Fruit fly (Drosophila melanogaster) whole organism, prepupa: ENCODE data around the gene CG33306.

Experiments
- Blimp-1 ChIP-seq: fragments of 200-800 bp; sonication (Bioruptor generic); optimal IDR thresholded peaks from 3 replicates; lab custom pipeline; 2017; ENCODE audit warnings: missing biosample characterization, missing genetic modification characterization, mild to moderate bottlenecking, moderate library complexity, missing genetic modification reagents
- CG10669 ChIP-seq: fragments of 200-800 bp; sonication (Bioruptor generic); optimal IDR thresholded peaks from 3 replicates; lab custom pipeline; 2018; ENCODE audit warnings: missing biosample characterization, mild to moderate bottlenecking, missing genetic modification characterization, moderate library complexity
- CG11902 ChIP-seq: fragments of 200-800 bp; sonication (Bioruptor generic); optimal IDR thresholded peaks from 3 replicates; lab custom pipeline; 2016; ENCODE audit warnings: missing biosample characterization, missing genetic modification characterization
- CG16779 ChIP-seq: fragments of 200-800 bp; sonication (Bioruptor generic); optimal IDR thresholded peaks from 3 replicates; lab custom pipeline; 2017; ENCODE audit warnings: missing biosample characterization, mild to moderate bottlenecking, missing genetic modification characterization
- CG31627 ChIP-seq: fragments of 200-800 bp; sonication (Bioruptor generic); optimal IDR thresholded peaks from 3 replicates; lab custom pipeline; 2016; ENCODE audit warnings: missing biosample characterization, missing genetic modification characterization
- CG32006 ChIP-seq: fragments of 200-800 bp; sonication (Bioruptor generic); optimal IDR thresholded peaks from 3 replicates; lab custom pipeline; 2017; ENCODE audit warnings: missing biosample characterization, mild to moderate bottlenecking, missing genetic modification characterization
- CG6163 ChIP-seq: fragments of 200-800 bp; sonication (Bioruptor generic); IDR thresholded peaks from 3 replicates; pipeline ENCODE4 v1.3.6; 2022; ENCODE audit warnings: missing biosample characterization, missing genetic modification characterization
- CG6276 ChIP-seq: fragments of 200-800 bp; sonication (Bioruptor generic); optimal IDR thresholded peaks from 2 replicates; lab custom pipeline; 2017; ENCODE audit warnings: missing biosample characterization, mild to moderate bottlenecking, missing genetic modification characterization
- CG6808 ChIP-seq: fragments of 200-800 bp; sonication (Bioruptor generic); optimal IDR thresholded peaks from 3 replicates; lab custom pipeline; 2017; ENCODE audit warnings: missing biosample characterization, missing genetic modification characterization, mild to moderate bottlenecking, moderate library complexity, missing genetic modification reagents
- CG6854 ChIP-seq: fragments of 200-800 bp; sonication (Bioruptor generic); optimal IDR thresholded peaks from 2 replicates; lab custom pipeline; 2017; ENCODE audit warnings: missing biosample characterization, mild to moderate bottlenecking, missing genetic modification characterization
- CG8319 ChIP-seq: fragments of 200-800 bp; sonication (Bioruptor generic); optimal IDR thresholded peaks from 3 replicates; lab custom pipeline; 2016; ENCODE audit warnings: missing biosample characterization, missing genetic modification characterization
- Eip78C ChIP-seq: fragments of 200-800 bp; sonication (Bioruptor generic); peaks from one replicate; lab custom pipeline; 2016; ENCODE audit warnings: missing biosample characterization, missing genetic modification characterization
- Ets21C ChIP-seq: fragments of 200-800 bp; sonication (Bioruptor generic); optimal IDR thresholded peaks from 3 replicates; lab custom pipeline; 2016; ENCODE audit warnings: missing biosample characterization, missing genetic modification characterization
- Hr38 ChIP-seq: sonication (Bioruptor generic); optimal IDR thresholded peaks from 2 replicates; lab custom pipeline; 2016; ENCODE audit warnings: missing biosample characterization, missing genetic modification characterization
- Smox ChIP-seq: fragments of 200-800 bp; sonication (Bioruptor generic); optimal IDR thresholded peaks from 3 replicates; lab custom pipeline; 2016; ENCODE audit warnings: missing biosample characterization, missing genetic modification characterization
- Sox102F ChIP-seq: fragments of 200-800 bp; sonication (Bioruptor generic); optimal IDR thresholded peaks from 2 replicates; lab custom pipeline; 2016; ENCODE audit warnings: missing biosample characterization, mild to moderate bottlenecking, missing genetic modification characterization
- cyc ChIP-seq: fragments of 200-800 bp; sonication (Bioruptor generic); optimal IDR thresholded peaks from 3 replicates; lab custom pipeline; 2016; ENCODE audit warnings: missing biosample characterization, missing genetic modification characterization
- eg ChIP-seq: fragments of 200-800 bp; sonication (Bioruptor generic); IDR thresholded peaks from 3 replicates; pipeline ENCODE4 v1.3.6; 2022; ENCODE audit warnings: missing biosample characterization, missing genetic modification characterization
- esn ChIP-seq: fragments of 200-800 bp; sonication (Bioruptor generic); optimal IDR thresholded peaks from 2 replicates; lab custom pipeline; 2016; ENCODE audit warnings: missing biosample characterization, mild to moderate bottlenecking, missing genetic modification characterization, moderate library complexity
- fd85E ChIP-seq: fragments of 200-800 bp; sonication (Bioruptor generic); optimal IDR thresholded peaks from 3 replicates; lab custom pipeline; 2016; ENCODE audit warnings: missing biosample characterization, missing genetic modification characterization
- fkh ChIP-seq: fragments of 200-800 bp; sonication (Bioruptor generic); optimal IDR thresholded peaks from 3 replicates; lab custom pipeline; 2017; ENCODE audit warnings: missing biosample characterization, mild to moderate bottlenecking, missing genetic modification characterization, moderate library complexity
- net ChIP-seq: fragments of 200-800 bp; sonication (Bioruptor generic); optimal IDR thresholded peaks from 3 replicates; lab custom pipeline; 2016; ENCODE audit warnings: missing biosample characterization, missing genetic modification characterization
- salr ChIP-seq, 2 experiments: fragments of 200-800 bp; sonication (Bioruptor generic); optimal IDR thresholded peaks; 3 replicates each; lab custom pipeline; 2016 to 2018; ENCODE audit warnings: missing biosample characterization in 2 of 2, missing genetic modification characterization in 2 of 2, mild to moderate bottlenecking in 1 of 2
- ss ChIP-seq, 2 experiments: fragments of 200-800 bp; sonication (Bioruptor generic); optimal IDR thresholded peaks; 2 replicates in 1 of 2; 3 replicates in 1 of 2; lab custom pipeline; 2017 to 2018; ENCODE audit warnings: mild to moderate bottlenecking in 2 of 2, missing biosample characterization in 2 of 2, missing genetic modification characterization in 2 of 2, moderate library complexity in 1 of 2
- svp ChIP-seq: fragments of 200-800 bp; sonication (Bioruptor generic); peaks from one replicate; lab custom pipeline; 2016; ENCODE audit warnings: missing biosample characterization, missing genetic modification characterization
- vri ChIP-seq: fragments of 200-800 bp; sonication (Bioruptor generic); optimal IDR thresholded peaks from 3 replicates; lab custom pipeline; 2016; ENCODE audit warnings: missing biosample characterization, mild to moderate bottlenecking, missing genetic modification characterization

Gene CG33306

dm6 chr2L:13803805-13804560 is 39.6 kb downstream of the CG33306 start:
- TF ChIP-seq Sox102F (no peak), CG10669 (no peak), ss (GFP tag; optimal IDR thresholded peaks at IDR 0.05; lab: Kevin White, UChicago) (peak in 1 of 2 experiments; percentile 16), Eip78C (GFP tag; lab: Kevin White, UChicago) (peak; percentile 53), net (GFP tag; lab: Kevin White, UChicago) (peak; percentile 0), CG6854 (GFP tag; lab: Kevin White, UChicago) (peak; percentile 41), CG6808 (peak; percentile 10), CG6276 (GFP tag; lab: Kevin White, UChicago) (peak; percentile 19), vri (GFP tag; lab: Kevin White, UChicago) (peak; percentile 38), fkh (GFP tag; lab: Kevin White, UChicago) (peak; percentile 28), Ets21C (GFP tag; lab: Kevin White, UChicago) (no peak), Blimp-1 (GFP tag; lab: Kevin White, UChicago) (peak; percentile 28), eg (peak; percentile 9; the same call in 1 of the 3 replicates)

- TF ChIP-seq eg (peak; percentile 33; the same call in 1 of the 3 replicates), salr (GFP tag; optimal IDR thresholded peaks at IDR 0.05; lab: Kevin White, UChicago) (no peak), Blimp-1 (GFP tag; lab: Kevin White, UChicago) (no peak), fd85E (GFP tag; lab: Kevin White, UChicago) (no peak), CG6163 (GFP tag; lab: Robert Waterston, UW) (no peak), svp (GFP tag; lab: Kevin White, UChicago) (no peak), fkh (GFP tag; lab: Kevin White, UChicago) (peak; percentile 12), Smox (GFP tag; lab: Kevin White, UChicago) (no peak), CG16779 (no peak), net (GFP tag; lab: Kevin White, UChicago) (no peak)
- TF ChIP-seq, all 60 proteins: peak for 2
Observed at dm6 chr2L:13803032-13803661, 40.4 kb downstream of the CG33306 start, which contains the start of gene CAH1. Gene CAH1, plus strand, starts transcription at chr2L:13803626.

- TF ChIP-seq cyc (GFP tag; lab: Kevin White, UChicago) (no peak), Eip78C (GFP tag; lab: Kevin White, UChicago) (no peak), CG11902 (GFP tag; lab: Kevin White, UChicago) (no peak), CG31627 (GFP tag; lab: Kevin White, UChicago) (no peak), CG6163 (GFP tag; lab: Robert Waterston, UW) (no peak), ss (GFP tag; optimal IDR thresholded peaks at IDR 0.05; lab: Kevin White, UChicago) (no peak), Hr38 (GFP tag; lab: Kevin White, UChicago) (no peak), salr (GFP tag; optimal IDR thresholded peaks at IDR 0.05; lab: Kevin White, UChicago) (no peak), CG6854 (GFP tag; lab: Kevin White, UChicago) (no peak), CG8319 (GFP tag; lab: Kevin White, UChicago) (no peak)
Observed at dm6 chr2L:13802075-13802639, 41.4 kb downstream of the CG33306 start.

dm6 chr2L:13801166-13801565 is 42.4 kb downstream of the CG33306 start:
- TF ChIP-seq CG32006: no peak
- peak; percentile 42 for TF ChIP-seq fkh (GFP tag; lab: Kevin White, UChicago)

- TF ChIP-seq CG6854 (GFP tag; lab: Kevin White, UChicago) (peak; percentile 19), esn (GFP tag; lab: Kevin White, UChicago) (peak; percentile 11), CG11902 (GFP tag; lab: Kevin White, UChicago) (no peak)
Observed at dm6 chr2L:13793405-13793804, 50.1 kb downstream of the CG33306 start, which contains the start of gene Sec71. Gene Sec71, plus strand, starts transcription at chr2L:13793521.
